Fruit fly (Drosophila melanogaster): ENCODE data around the gene cindr.

DNA sequence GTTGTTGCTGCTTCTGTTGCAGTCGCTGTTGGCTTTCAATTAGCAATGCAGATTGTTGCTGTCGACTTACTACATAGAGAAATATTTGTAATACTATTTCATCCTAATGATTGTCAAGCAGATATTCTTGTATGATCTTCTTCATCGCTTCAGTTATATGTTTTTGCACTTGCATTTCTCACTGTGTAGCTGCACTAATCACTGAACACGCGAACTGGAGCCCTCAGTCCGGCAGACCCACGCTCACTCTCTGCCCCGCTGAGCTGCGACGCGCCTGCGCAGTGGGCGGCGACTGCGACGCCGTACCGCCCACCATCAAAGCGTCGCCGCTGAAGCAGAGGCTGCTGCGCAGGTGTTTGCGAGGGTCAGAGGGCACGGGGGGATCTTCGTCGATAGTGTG is 66.3 kb downstream of the cindr start:
- TF ChIP-seq CG6792 (GFP tag; optimal IDR thresholded peaks at IDR 0.05) (no peak), Lpt (GFP tag; optimal IDR thresholded peaks at IDR 0.05) (peak; percentile 13), CG7368 (GFP tag; optimal IDR thresholded peaks at IDR 0.05) (no peak), CG11902 (GFP tag; optimal IDR thresholded peaks at IDR 0.05) (no peak), CG9139 (GFP tag; optimal IDR thresholded peaks at IDR 0.05) (no peak), CG6854 (GFP tag; optimal IDR thresholded peaks at IDR 0.05) (no peak)
